Fruit fly (Drosophila melanogaster) S2 (cell line): Measurements from ENCODE around the gene Sidpn.

Experiments used
- CG8478 ChIP-seq: fragments of >200 bp; optimal IDR thresholded peaks from 2 replicates; lab custom pipeline; 2018
- CTCF ChIP-seq, 2 experiments: fragments of >200 bp; optimal IDR thresholded peaks; 2 replicates each; lab custom pipeline; 2018

- TF ChIP-seq CTCF (optimal IDR thresholded peaks at IDR 0.05; lab: Kevin White, UChicago) (no peak), CG8478 (lab: Kevin White, UChicago) (no peak)
Measured at dm6 chr2L:19022221-19022516, 5.3 kb upstream of the Sidpn start, which contains the start of gene CG15172.
